Worm (Caenorhabditis elegans): ENCODE measurements around the gene pcp-4.

- TF ChIP-seq him-1 (tag; optimal IDR thresholded peaks at IDR 0.05) (no peak), dao-5 (tag; optimal IDR thresholded peaks at IDR 0.05) (no peak)
Measured at ce11 chrV:19845927-19846845, 15.4 kb upstream of the pcp-4 start, which contains the start of gene Y116F11B.6.
